Worm (Caenorhabditis elegans) whole organism, L2 larva: Measurements from ENCODE around the gene nsph-3.2.

Source experiments
- C34F6.9 ChIP-seq: fragments of 150-350 bp; optimal IDR thresholded peaks from 2 replicates; lab custom pipeline; 2014; ENCODE audit warnings: missing biosample characterization, missing genetic modification characterization
- F13H6.1 ChIP-seq: sonication (generic microtip); optimal IDR thresholded peaks from 2 replicates; lab custom pipeline; 2016; ENCODE audit warnings: missing genetic modification characterization, missing compliant biosample characterization
- ama-1 ChIP-seq: fragments of 150-350 bp; optimal IDR thresholded peaks from 2 replicates; lab custom pipeline; 2018; ENCODE audit warnings: inconsistent platforms
- blmp-1 ChIP-seq: sonication (generic microtip); optimal IDR thresholded peaks from 2 replicates; lab custom pipeline; 2017; ENCODE audit warnings: missing genetic modification characterization, mild to moderate bottlenecking, missing compliant biosample characterization, antibody characterized with exemption, moderate library complexity; ENCODE audit not compliant: insufficient read depth
- ceh-16 ChIP-seq: fragments of 150-350 bp; optimal IDR thresholded peaks from 2 replicates; lab custom pipeline; 2014; ENCODE audit warnings: missing biosample characterization, missing genetic modification characterization
- ceh-82 ChIP-seq: fragments of 150-350 bp; optimal IDR thresholded peaks from 2 replicates; lab custom pipeline; 2014; ENCODE audit warnings: missing biosample characterization, missing genetic modification characterization
- crh-2 ChIP-seq: sonication (generic microtip); optimal IDR thresholded peaks from 2 replicates; lab custom pipeline; 2017; ENCODE audit warnings: missing biosample characterization, missing genetic modification characterization
- dmd-4 ChIP-seq: sonication (generic microtip); optimal IDR thresholded peaks from 2 replicates; lab custom pipeline; 2017; ENCODE audit warnings: missing biosample characterization, missing genetic modification characterization
- egl-27 ChIP-seq: sonication (generic microtip); optimal IDR thresholded peaks from 3 replicates; lab custom pipeline; 2017; ENCODE audit warnings: missing biosample characterization, missing genetic modification reagents, missing genetic modification characterization
- elt-1 ChIP-seq: fragments of 150-350 bp; optimal IDR thresholded peaks from 2 replicates; lab custom pipeline; 2014; ENCODE audit warnings: missing biosample characterization, missing genetic modification characterization
- elt-3 ChIP-seq: sonication (generic microtip); optimal IDR thresholded peaks from 2 replicates; lab custom pipeline; 2017; ENCODE audit warnings: missing biosample characterization, missing genetic modification characterization
- fos-1 ChIP-seq: fragments of 150-350 bp; optimal IDR thresholded peaks from 2 replicates; lab custom pipeline; 2014; ENCODE audit warnings: missing biosample characterization, missing genetic modification characterization
- gmeb-1 ChIP-seq: fragments of 150-350 bp; optimal IDR thresholded peaks from 2 replicates; lab custom pipeline; 2014; ENCODE audit warnings: missing biosample characterization, missing genetic modification characterization
- lin-13 ChIP-seq: fragments of 150-350 bp; optimal IDR thresholded peaks from 2 replicates; lab custom pipeline; 2014; ENCODE audit warnings: missing biosample characterization, missing genetic modification reagents, missing genetic modification characterization
- lsy-2 ChIP-seq, 2 experiments: fragments of 150-350 bp in 1 of 2; sonication (generic microtip) in 1 of 2; optimal IDR thresholded peaks; 2 replicates each; lab custom pipeline; 2014 to 2017; ENCODE audit warnings: missing biosample characterization in 2 of 2, missing genetic modification characterization in 2 of 2
- mbf-1 ChIP-seq: sonication (generic microtip); optimal IDR thresholded peaks from 2 replicates; lab custom pipeline; 2017; ENCODE audit warnings: missing biosample characterization, missing genetic modification characterization
- nhr-10 ChIP-seq: sonication (generic microtip); optimal IDR thresholded peaks from 2 replicates; lab custom pipeline; 2017; ENCODE audit warnings: missing biosample characterization, missing genetic modification characterization
- nhr-11 ChIP-seq: fragments of 150-350 bp; optimal IDR thresholded peaks from 2 replicates; lab custom pipeline; 2014; ENCODE audit warnings: missing biosample characterization, missing genetic modification characterization
- nhr-12 ChIP-seq: fragments of 150-350 bp; optimal IDR thresholded peaks from 2 replicates; lab custom pipeline; 2014; ENCODE audit warnings: missing biosample characterization, missing genetic modification characterization
- nhr-129 ChIP-seq: fragments of 150-350 bp; optimal IDR thresholded peaks from 2 replicates; lab custom pipeline; 2014; ENCODE audit warnings: missing biosample characterization, missing genetic modification characterization
- nhr-21 ChIP-seq: fragments of 150-350 bp; optimal IDR thresholded peaks from 2 replicates; lab custom pipeline; 2014; ENCODE audit warnings: missing biosample characterization, missing genetic modification characterization
- nhr-237 ChIP-seq: fragments of 150-350 bp; optimal IDR thresholded peaks from 2 replicates; lab custom pipeline; 2014; ENCODE audit warnings: missing biosample characterization, missing genetic modification characterization
- nhr-25 ChIP-seq: fragments of 150-350 bp; sonication (generic microtip); optimal IDR thresholded peaks from 3 replicates; lab custom pipeline; 2014; ENCODE audit warnings: missing biosample characterization, missing genetic modification characterization
- sem-4 ChIP-seq: fragments of 150-350 bp; optimal IDR thresholded peaks from 2 replicates; lab custom pipeline; 2014; ENCODE audit warnings: missing biosample characterization, missing genetic modification reagents, missing genetic modification characterization
- skn-1 ChIP-seq: sonication (generic microtip); optimal IDR thresholded peaks from 2 replicates; lab custom pipeline; 2017; ENCODE audit warnings: missing biosample characterization, missing genetic modification characterization
- sma-3 ChIP-seq: sonication (generic microtip); optimal IDR thresholded peaks from 2 replicates; lab custom pipeline; 2016; ENCODE audit warnings: missing genetic modification reagents, missing genetic modification characterization, missing compliant biosample characterization
- sma-9 ChIP-seq, 2 experiments: fragments of 150-350 bp in 1 of 2; sonication (generic microtip) in 1 of 2; optimal IDR thresholded peaks; 2 replicates each; lab custom pipeline; 2014 to 2016; ENCODE audit warnings: missing genetic modification characterization in 2 of 2, mild to moderate bottlenecking in 1 of 2, missing biosample characterization in 1 of 2, missing compliant biosample characterization in 1 of 2, missing genetic modification reagents in 1 of 2, moderate library complexity in 1 of 2
- snpc-4 ChIP-seq: fragments of 150-350 bp; optimal IDR thresholded peaks from 2 replicates; lab custom pipeline; 2014; ENCODE audit warnings: missing biosample characterization, missing genetic modification characterization
- unc-55 ChIP-seq: fragments of 150-350 bp; sonication (generic microtip); optimal IDR thresholded peaks from 3 replicates; lab custom pipeline; 2014; ENCODE audit warnings: missing biosample characterization, missing genetic modification reagents, missing genetic modification characterization
- unc-62 ChIP-seq: fragments of 150-350 bp; optimal IDR thresholded peaks from 2 replicates; lab custom pipeline; 2014; ENCODE audit warnings: missing biosample characterization, missing genetic modification reagents, missing genetic modification characterization
- zag-1 ChIP-seq: fragments of 150-350 bp; optimal IDR thresholded peaks from 2 replicates; lab custom pipeline; 2014; ENCODE audit warnings: missing biosample characterization, missing genetic modification characterization
- ztf-11 ChIP-seq: sonication (generic microtip); optimal IDR thresholded peaks from 2 replicates; lab custom pipeline; 2017; ENCODE audit warnings: missing biosample characterization, missing genetic modification characterization
- ztf-4 ChIP-seq: fragments of 150-350 bp; optimal IDR thresholded peaks from 2 replicates; lab custom pipeline; 2014; ENCODE audit warnings: missing biosample characterization, missing genetic modification characterization

Gene nsph-3.2

ce11 chrIV:10151439-10151997, 38.8 kb downstream of the nsph-3.2 start, which contains the start of gene copg-1:
Gene copg-1, plus strand, starts transcription at chrIV:10151947.
- TF ChIP-seq sma-9 (GFP tag; optimal IDR thresholded peaks at IDR 0.05; lab: Kevin White, UChicago): peak; percentile 69
- no peak for TF ChIP-seq sma-9 (tag; optimal IDR thresholded peaks at IDR 0.05; lab: Kevin White, UChicago)
- no peak for TF ChIP-seq unc-62 (GFP tag; lab: Kevin White, UChicago)
- no peak for TF ChIP-seq zag-1 (tag; lab: Kevin White, UChicago)
- TF ChIP-seq unc-55 (GFP tag; lab: Kevin White, UChicago): peak; percentile 73
- TF ChIP-seq sma-3 (GFP tag; lab: Kevin White, UChicago): peak; percentile 22
- no peak for TF ChIP-seq ceh-16 (tag; lab: Kevin White, UChicago)
- peak; percentile 58 for TF ChIP-seq gmeb-1 (tag; lab: Kevin White, UChicago)
- TF ChIP-seq fos-1 (tag; lab: Kevin White, UChicago): peak; percentile 5
- peak; percentile 78 to 96 for TF ChIP-seq lsy-2 (tag; optimal IDR thresholded peaks at IDR 0.05; lab: Kevin White, UChicago)
- TF ChIP-seq nhr-129 (tag; lab: Kevin White, UChicago): peak; percentile 43
- peak; percentile 75 for TF ChIP-seq C34F6.9 (tag; lab: Kevin White, UChicago)
- peak; percentile 97 for TF ChIP-seq crh-2
- no peak for TF ChIP-seq skn-1 (tag; lab: Kevin White, UChicago)
- TF ChIP-seq ceh-82 (tag; lab: Kevin White, UChicago): no peak
- TF ChIP-seq nhr-10: no peak
- TF ChIP-seq lin-13: peak; percentile 57
- TF ChIP-seq nhr-25 (tag; lab: Kevin White, UChicago): peak; percentile 35
- peak; percentile 25 for TF ChIP-seq F13H6.1 (tag; lab: Kevin White, UChicago)
- TF ChIP-seq egl-27: no peak
- TF ChIP-seq nhr-11 (tag; lab: Kevin White, UChicago): no peak

DNA sequence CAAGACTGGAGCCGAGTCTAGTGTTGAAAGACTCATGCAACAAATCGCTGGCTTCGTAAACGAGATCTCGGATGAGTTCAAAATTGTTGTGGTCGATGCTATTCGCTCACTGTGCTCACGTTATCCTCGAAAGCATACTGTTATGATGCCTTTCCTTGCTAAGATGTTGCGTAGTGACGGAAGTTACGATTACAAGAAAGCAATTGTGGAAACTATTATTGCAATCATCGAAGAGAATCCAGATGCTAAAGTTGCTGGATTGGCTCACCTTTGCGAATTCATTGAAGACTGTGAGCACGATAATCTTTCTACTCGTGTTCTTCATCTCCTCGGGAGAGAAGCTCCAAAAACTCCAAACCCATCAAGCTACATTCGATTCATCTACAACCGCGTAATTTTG, 40.8 kb downstream of the nsph-3.2 start:
- TF ChIP-seq sem-4 (tag; lab: Kevin White, UChicago) (no peak), ceh-16 (tag; lab: Kevin White, UChicago) (no peak), nhr-129 (tag; lab: Kevin White, UChicago) (no peak), zag-1 (tag; lab: Kevin White, UChicago) (no peak), mbf-1 (tag; lab: Kevin White, UChicago) (no peak), sma-3 (GFP tag; lab: Kevin White, UChicago) (no peak), sma-9 (GFP tag; optimal IDR thresholded peaks at IDR 0.05; lab: Kevin White, UChicago) (no peak), sma-9 (tag; optimal IDR thresholded peaks at IDR 0.05; lab: Kevin White, UChicago) (no peak), lsy-2 (tag; optimal IDR thresholded peaks at IDR 0.05; lab: Kevin White, UChicago) (no peak), F13H6.1 (tag; lab: Kevin White, UChicago) (no peak), elt-1 (tag; lab: Kevin White, UChicago) (no peak), unc-55 (GFP tag; lab: Kevin White, UChicago) (no peak), nhr-10 (no peak), nhr-237 (tag; lab: Kevin White, UChicago) (no peak), ztf-4 (tag; lab: Kevin White, UChicago) (no peak), blmp-1 (tag; lab: Kevin White, UChicago) (no peak), nhr-11 (tag; lab: Kevin White, UChicago) (no peak), nhr-25 (tag; lab: Kevin White, UChicago) (no peak), nhr-12 (no peak), egl-27 (no peak)

ce11 chrIV:10155475-10155874, 42.8 kb downstream of the nsph-3.2 start, which contains the start of gene ttr-54:
Gene ttr-54, plus strand, starts transcription at chrIV:10155775.
- TF ChIP-seq nhr-21 (tag; lab: Kevin White, UChicago) (no peak), elt-1 (tag; lab: Kevin White, UChicago) (no peak), sma-9 (GFP tag; optimal IDR thresholded peaks at IDR 0.05; lab: Kevin White, UChicago) (no peak), sma-9 (tag; optimal IDR thresholded peaks at IDR 0.05; lab: Kevin White, UChicago) (no peak), ztf-11 (no peak), snpc-4 (tag; lab: Kevin White, UChicago) (no peak), ama-1 (no peak), blmp-1 (tag; lab: Kevin White, UChicago) (no peak), nhr-25 (tag; lab: Kevin White, UChicago) (no peak), elt-3 (tag; lab: Kevin White, UChicago) (no peak), skn-1 (tag; lab: Kevin White, UChicago) (no peak), lsy-2 (tag; optimal IDR thresholded peaks at IDR 0.05; lab: Kevin White, UChicago) (no peak), dmd-4 (tag; lab: Kevin White, UChicago) (no peak)
- TF ChIP-seq, all 48 proteins: peak for 0

ce11 chrIV:10157034-10157433, 44.4 kb downstream of the nsph-3.2 start:
- no peak for TF ChIP-seq unc-55 (GFP tag; lab: Kevin White, UChicago)
- no peak for TF ChIP-seq zag-1 (tag; lab: Kevin White, UChicago)
